Worm (Caenorhabditis elegans) whole organism, L4 larva: ENCODE results near the gene his-60.

ENCODE experiments used
- F26F4.8 ChIP-seq: fragments of 200-800 bp; sonication (Bioruptor generic); conservative IDR thresholded peaks from 2 replicates; pipeline ENCODE4 v1.3.6; 2022; ENCODE audit warnings: missing genetic modification characterization, missing compliant biosample characterization
- F49E8.2 ChIP-seq: sonication (generic microtip); optimal IDR thresholded peaks from 2 replicates; lab custom pipeline; 2016; ENCODE audit warnings: missing compliant biosample characterization, mild to moderate bottlenecking, missing genetic modification characterization, borderline replicate concordance
- R02D3.7 ChIP-seq: fragments of 150-350 bp; sonication (generic microtip); optimal IDR thresholded peaks from 3 replicates; lab custom pipeline; 2014; ENCODE audit warnings: missing biosample characterization, missing genetic modification characterization
- T20F7.1 ChIP-seq: fragments of 200-800 bp; sonication (Bioruptor generic); optimal IDR thresholded peaks from 2 replicates; lab custom pipeline; 2018; ENCODE audit warnings: mild to moderate bottlenecking, missing genetic modification characterization, missing compliant biosample characterization
- Y48G9A.11 ChIP-seq: fragments of 200-800 bp; sonication (Bioruptor generic); IDR thresholded peaks from 2 replicates; pipeline ENCODE4 v1.3.6; 2022; ENCODE audit warnings: missing genetic modification reagents, missing genetic modification characterization, missing compliant biosample characterization
- Y75B8A.6 ChIP-seq: fragments of 200-800 bp; sonication (Bioruptor generic); IDR thresholded peaks from 2 replicates; pipeline ENCODE4 v1.3.6; 2022; ENCODE audit warnings: missing genetic modification reagents, missing genetic modification characterization, missing compliant biosample characterization
- aha-1 ChIP-seq: fragments of 150-350 bp; peaks from one replicate; lab custom pipeline; 2014; ENCODE audit warnings: missing biosample characterization, missing genetic modification characterization
- ama-1 ChIP-seq: fragments of 150-350 bp; optimal IDR thresholded peaks from 2 replicates; lab custom pipeline; 2014; ENCODE audit warnings: inconsistent platforms, mixed read lengths
- arid-1 ChIP-seq: fragments of 200-800 bp; sonication (Bioruptor generic); conservative IDR thresholded peaks from 2 replicates; pipeline ENCODE4 v1.3.6; 2022; ENCODE audit warnings: missing genetic modification reagents, missing genetic modification characterization, missing compliant biosample characterization
- ceh-44 ChIP-seq: fragments of 200-800 bp; sonication (Bioruptor generic); IDR thresholded peaks from 2 replicates; pipeline ENCODE4 v1.3.6; 2022; ENCODE audit warnings: missing genetic modification reagents, missing genetic modification characterization, missing compliant biosample characterization
- ctbp-1 ChIP-seq: fragments of 200-800 bp; sonication (Bioruptor generic); IDR thresholded peaks from 2 replicates; pipeline ENCODE4 v1.3.6; 2022; ENCODE audit warnings: missing genetic modification reagents, missing genetic modification characterization, missing compliant biosample characterization
- daf-16 ChIP-seq, 3 experiments: sonication (generic microtip); optimal IDR thresholded peaks; 2 replicates each; lab custom pipeline; 2016 to 2017; ENCODE audit warnings: missing genetic modification characterization in 3 of 3, missing genetic modification reagents in 3 of 3, mild to moderate bottlenecking in 2 of 3, missing compliant biosample characterization in 2 of 3, missing biosample characterization in 1 of 3, moderate library complexity in 1 of 3
- daf-8 ChIP-seq: fragments of 200-800 bp; sonication (Bioruptor generic); IDR thresholded peaks from 2 replicates; pipeline ENCODE4 v1.3.6; 2022; ENCODE audit warnings: missing genetic modification characterization, missing compliant biosample characterization
- dmd-6 ChIP-seq: fragments of 200-800 bp; sonication (Bioruptor generic); IDR thresholded peaks from 2 replicates; pipeline ENCODE4 v1.3.6; 2022; ENCODE audit warnings: missing genetic modification reagents, missing genetic modification characterization, missing compliant biosample characterization
- dmd-9 ChIP-seq: fragments of 200-800 bp; sonication (Bioruptor generic); IDR thresholded peaks from 2 replicates; pipeline ENCODE4 v1.3.6; 2022; ENCODE audit warnings: missing genetic modification reagents, missing genetic modification characterization, missing compliant biosample characterization
- dve-1 ChIP-seq: sonication (generic microtip); optimal IDR thresholded peaks from 2 replicates; lab custom pipeline; 2017; ENCODE audit warnings: antibody characterized with exemption, mild to moderate bottlenecking, missing genetic modification characterization, missing compliant biosample characterization; ENCODE audit not compliant: insufficient read depth
- fos-1 ChIP-seq: fragments of 150-350 bp; optimal IDR thresholded peaks from 2 replicates; lab custom pipeline; 2014; ENCODE audit warnings: missing biosample characterization, missing genetic modification characterization
- hif-1 ChIP-seq, 2 experiments: sonication (generic microtip); optimal IDR thresholded peaks; 2 replicates each; lab custom pipeline; 2016 to 2017; ENCODE audit warnings: missing compliant biosample characterization in 2 of 2, missing genetic modification characterization in 2 of 2, missing genetic modification reagents in 2 of 2, missing genotype in 2 of 2, mild to moderate bottlenecking in 1 of 2
- hlh-11 ChIP-seq: fragments of 200-800 bp; sonication (Bioruptor generic); optimal IDR thresholded peaks from 2 replicates; lab custom pipeline; 2018; ENCODE audit warnings: mild to moderate bottlenecking, missing genetic modification characterization, missing compliant biosample characterization
- lin-13 ChIP-seq: fragments of 150-350 bp; optimal IDR thresholded peaks from 2 replicates; lab custom pipeline; 2014; ENCODE audit warnings: missing biosample characterization, missing genetic modification reagents, missing genetic modification characterization
- lin-15B ChIP-seq: fragments of 150-350 bp; sonication (generic microtip); optimal IDR thresholded peaks from 3 replicates; lab custom pipeline; 2014; ENCODE audit warnings: missing biosample characterization, missing genetic modification characterization
- lin-38 ChIP-seq: fragments of 200-800 bp; sonication (Bioruptor generic); IDR thresholded peaks from 2 replicates; pipeline ENCODE4 v1.3.6; 2022; ENCODE audit warnings: missing genetic modification reagents, missing genetic modification characterization, missing compliant biosample characterization
- lsy-2 ChIP-seq, 2 experiments: fragments of 150-350 bp in 1 of 2; sonication (generic microtip) in 1 of 2; optimal IDR thresholded peaks; 2 replicates each; lab custom pipeline; 2014 to 2017; ENCODE audit warnings: missing biosample characterization in 2 of 2, missing genetic modification characterization in 2 of 2
- mdt-29 ChIP-seq: fragments of 200-800 bp; sonication (Bioruptor generic); IDR thresholded peaks from 2 replicates; pipeline ENCODE4 v1.3.6; 2022; ENCODE audit warnings: missing genetic modification reagents, missing genetic modification characterization, missing compliant biosample characterization
- mep-1 ChIP-seq: fragments of 150-350 bp; sonication (generic microtip); optimal IDR thresholded peaks from 3 replicates; lab custom pipeline; 2014; ENCODE audit warnings: missing biosample characterization, missing genetic modification characterization
- mes-2 ChIP-seq: sonication (generic microtip); optimal IDR thresholded peaks from 2 replicates; lab custom pipeline; 2016; ENCODE audit warnings: missing genotype, mild to moderate bottlenecking, missing genetic modification characterization, missing compliant biosample characterization; ENCODE audit not compliant: poor library complexity, severe bottlenecking
- nhr-10 ChIP-seq: fragments of 150-350 bp; optimal IDR thresholded peaks from 2 replicates; lab custom pipeline; 2014; ENCODE audit warnings: missing biosample characterization, missing genetic modification characterization
- nhr-25 ChIP-seq: sonication (generic microtip); optimal IDR thresholded peaks from 2 replicates; lab custom pipeline; 2017; ENCODE audit warnings: missing genetic modification characterization, mild to moderate bottlenecking, missing compliant biosample characterization, antibody characterized with exemption, moderate library complexity, borderline replicate concordance; ENCODE audit not compliant: insufficient read depth
- nhr-41 ChIP-seq: fragments of 200-800 bp; sonication (Bioruptor generic); IDR thresholded peaks from 2 replicates; pipeline ENCODE4 v1.3.6; 2022; ENCODE audit warnings: missing genetic modification reagents, missing genetic modification characterization, missing compliant biosample characterization
- nhr-42 ChIP-seq: fragments of 200-800 bp; sonication (Bioruptor generic); IDR thresholded peaks from 2 replicates; pipeline ENCODE4 v1.3.6; 2022; ENCODE audit warnings: missing genetic modification characterization, missing compliant biosample characterization
- nhr-48 ChIP-seq: sonication (generic microtip); optimal IDR thresholded peaks from 2 replicates; lab custom pipeline; 2016; ENCODE audit warnings: mild to moderate bottlenecking, missing genetic modification characterization, missing compliant biosample characterization
- nhr-77 ChIP-seq: fragments of 150-350 bp; optimal IDR thresholded peaks from 2 replicates; lab custom pipeline; 2014; ENCODE audit warnings: missing biosample characterization, missing genetic modification characterization
- pha-4 ChIP-seq, 2 experiments: fragments of 150-350 bp in 1 of 2; fragments of 200-800 bp in 1 of 2; sonication (Bioruptor generic) in 1 of 2; IDR thresholded peaks in 1 of 2; optimal IDR thresholded peaks in 1 of 2; 2 replicates each; pipeline versions ENCODE4 v1.3.6 to Lab custom; 2014 to 2022; ENCODE audit warnings: missing genetic modification characterization in 2 of 2, missing genetic modification reagents in 2 of 2, missing biosample characterization in 1 of 2, missing compliant biosample characterization in 1 of 2
- saeg-2 ChIP-seq: fragments of 200-800 bp; sonication (Bioruptor generic); IDR thresholded peaks from 2 replicates; pipeline ENCODE4 v1.3.6; 2022; ENCODE audit warnings: missing genetic modification reagents, missing genetic modification characterization, missing compliant biosample characterization
- set-16 ChIP-seq: fragments of 200-800 bp; sonication (Bioruptor generic); IDR thresholded peaks from 2 replicates; pipeline ENCODE4 v1.3.6; 2022; ENCODE audit warnings: missing genetic modification reagents, missing genetic modification characterization, missing compliant biosample characterization
- snpc-1.2 ChIP-seq: fragments of 200-800 bp; sonication (Bioruptor generic); IDR thresholded peaks from 2 replicates; pipeline ENCODE4 v1.3.6; 2022; ENCODE audit warnings: missing genetic modification reagents, missing genetic modification characterization, missing compliant biosample characterization
- snpc-4 ChIP-seq: fragments of 150-350 bp; optimal IDR thresholded peaks from 2 replicates; lab custom pipeline; 2014; ENCODE audit warnings: missing biosample characterization, missing genetic modification characterization
- spr-3 ChIP-seq: fragments of 200-800 bp; sonication (Bioruptor generic); optimal IDR thresholded peaks from 2 replicates; lab custom pipeline; 2018; ENCODE audit warnings: mild to moderate bottlenecking, missing genetic modification characterization, missing compliant biosample characterization
- unc-130 ChIP-seq: sonication (generic microtip); optimal IDR thresholded peaks from 2 replicates; lab custom pipeline; 2016; ENCODE audit warnings: missing genetic modification reagents, missing genetic modification characterization, missing compliant biosample characterization
- unc-62 ChIP-seq, 3 experiments: fragments of 150-350 bp in 1 of 3; sonication (generic microtip); optimal IDR thresholded peaks in 2 of 3; peaks in 1 of 3; 1 replicate in 1 of 3; 2 replicates in 2 of 3; lab custom pipeline; 2014 to 2017; ENCODE audit warnings: missing biosample characterization in 3 of 3, missing genetic modification characterization in 3 of 3, missing genetic modification reagents in 3 of 3, missing genotype in 1 of 3
- zag-1 ChIP-seq: fragments of 150-350 bp; optimal IDR thresholded peaks from 2 replicates; lab custom pipeline; 2014; ENCODE audit warnings: missing biosample characterization, missing genetic modification characterization
- zfp-2 ChIP-seq: sonication (generic microtip); optimal IDR thresholded peaks from 2 replicates; lab custom pipeline; 2016; ENCODE audit warnings: mild to moderate bottlenecking, missing genetic modification characterization, missing compliant biosample characterization
- zfp-3 ChIP-seq: fragments of 200-800 bp; sonication (Bioruptor generic); conservative IDR thresholded peaks from 2 replicates; pipeline ENCODE4 v1.3.6; 2022; ENCODE audit warnings: missing genetic modification reagents, missing genetic modification characterization, missing compliant biosample characterization
- zip-11 ChIP-seq: fragments of 200-800 bp; sonication (Bioruptor generic); IDR thresholded peaks from 2 replicates; pipeline ENCODE4 v1.3.6; 2022; ENCODE audit warnings: missing genetic modification characterization, missing compliant biosample characterization

The his-60 gene

ce11 chrIV:7506711-7507110 is 18.9 kb upstream of the his-60 start:
- no peak for TF ChIP-seq daf-8 (GFP tag; lab: Robert Waterston, UW)
- TF ChIP-seq nhr-77 (tag; lab: Kevin White, UChicago): no peak
- TF ChIP-seq ceh-44 (GFP tag; lab: Robert Waterston, UW): no peak
- TF ChIP-seq nhr-41 (GFP tag; lab: Robert Waterston, UW): no peak
- TF ChIP-seq spr-3 (GFP tag; lab: Kevin White, UChicago): no peak
- TF ChIP-seq R02D3.7 (tag; lab: Kevin White, UChicago): no peak
- TF ChIP-seq lin-38 (GFP tag; lab: Robert Waterston, UW): 0 out of 2 replicates have a peak, but pooled peaks have one; percentile 11
- TF ChIP-seq aha-1 (tag; lab: Kevin White, UChicago): no peak
- TF ChIP-seq set-16 (GFP tag; lab: Robert Waterston, UW): peak; percentile 36; the same call in 1 of the 2 replicates
- no peak for TF ChIP-seq zfp-3 (GFP tag; lab: Robert Waterston, UW)
- TF ChIP-seq ama-1 (lab: Kevin White, UChicago): no peak
- no peak for TF ChIP-seq Y75B8A.6 (GFP tag; lab: Robert Waterston, UW)
- TF ChIP-seq fos-1: no peak
- 0 out of 2 replicates have a peak, but pooled peaks have one; percentile 36 for TF ChIP-seq dmd-9 (GFP tag; lab: Robert Waterston, UW)
- TF ChIP-seq lin-13 (GFP tag; lab: Kevin White, UChicago): no peak
- no peak for TF ChIP-seq hif-1 (tag; optimal IDR thresholded peaks at IDR 0.05; lab: Kevin White, UChicago)
- TF ChIP-seq snpc-4 (tag; lab: Kevin White, UChicago): no peak
- TF ChIP-seq, all 104 proteins: peak for 3

- TF ChIP-seq snpc-1.2 (GFP tag; lab: Robert Waterston, UW): peak; percentile 71
- TF ChIP-seq F26F4.8 (GFP tag; lab: Robert Waterston, UW): 0 out of 2 replicates have a peak, but pooled peaks have one; percentile 12
- peak; percentile 55 for TF ChIP-seq pha-4 (GFP tag; IDR thresholded peaks at IDR 0.05; lab: Robert Waterston, UW)
- TF ChIP-seq pha-4 (tag; optimal IDR thresholded peaks at IDR 0.05; lab: Kevin White, UChicago): no peak
- TF ChIP-seq arid-1 (GFP tag; lab: Robert Waterston, UW): peak; percentile 50; the same call in 1 of the 2 replicates
- no peak for TF ChIP-seq zip-11 (GFP tag; lab: Robert Waterston, UW)
- TF ChIP-seq ama-1 (lab: Kevin White, UChicago): peak; percentile 91
- peak; percentile 29 for TF ChIP-seq hlh-11 (tag; lab: Kevin White, UChicago)
- peak; percentile 71 for TF ChIP-seq T20F7.1 (GFP tag; lab: Kevin White, UChicago)
- no peak for TF ChIP-seq saeg-2 (GFP tag; lab: Robert Waterston, UW)
- no peak; the same call in 1 of the 2 replicates for TF ChIP-seq mdt-29 (GFP tag; lab: Robert Waterston, UW)
- TF ChIP-seq Y48G9A.11 (GFP tag; lab: Robert Waterston, UW): peak; percentile 13; the same call in 1 of the 2 replicates
- TF ChIP-seq ctbp-1: peak; percentile 38; the same call in 1 of the 2 replicates
- peak; percentile 34 for TF ChIP-seq nhr-25
- no peak for TF ChIP-seq zfp-2
- TF ChIP-seq mep-1 (tag; lab: Kevin White, UChicago): peak; percentile 61
- TF ChIP-seq nhr-48 (tag; lab: Kevin White, UChicago): peak; percentile 1
- no peak for TF ChIP-seq nhr-42
- TF ChIP-seq zag-1: no peak
- TF ChIP-seq mes-2 (tag; lab: Kevin White, UChicago): peak; percentile 27
- peak; percentile 31 for TF ChIP-seq unc-130 (GFP tag; lab: Kevin White, UChicago)
- TF ChIP-seq dmd-6 (GFP tag; lab: Robert Waterston, UW): peak; percentile 40
- peak; percentile 32 for TF ChIP-seq nhr-10 (tag; lab: Kevin White, UChicago)
- peak in 1 of 2 experiments; percentile 10 for TF ChIP-seq daf-16 (GFP tag; optimal IDR thresholded peaks at IDR 0.05; lab: Kevin White, UChicago)
- TF ChIP-seq daf-16 (tag; optimal IDR thresholded peaks at IDR 0.05; lab: Kevin White, UChicago): peak; percentile 52
- TF ChIP-seq F49E8.2 (tag; lab: Kevin White, UChicago): peak; percentile 45
- TF ChIP-seq daf-8 (GFP tag; lab: Robert Waterston, UW): 0 out of 2 replicates have a peak, but pooled peaks have one; percentile 41
- no peak for TF ChIP-seq lin-15B (tag; lab: Kevin White, UChicago)
- peak; percentile 73; the same call in 1 of the 2 replicates for TF ChIP-seq zfp-3 (GFP tag; lab: Robert Waterston, UW)
- peak; percentile 53 for TF ChIP-seq lin-38 (GFP tag; lab: Robert Waterston, UW)
- TF ChIP-seq unc-62 (GFP tag; optimal IDR thresholded peaks at IDR 0.05 in 1 of 2; lab: Kevin White, UChicago): peak in 1 of 2 experiments; percentile 74
- no peak for TF ChIP-seq unc-62 (tag; optimal IDR thresholded peaks at IDR 0.05; lab: Kevin White, UChicago)
- peak; percentile 46 for TF ChIP-seq dve-1
- peak in 1 of 2 experiments; percentile 32 for TF ChIP-seq lsy-2 (tag; optimal IDR thresholded peaks at IDR 0.05; lab: Kevin White, UChicago)
Observed at ce11 chrIV:7505866-7506488, 18.2 kb upstream of the his-60 start.
